Worm (Caenorhabditis elegans) whole organism, L1 larva: ENCODE measurements around the gene C08E3.15.
A peak's percentile ranks its signal among the peaks of the same experiment; 100 is the strongest.

ENCODE experiments used
- elt-2 ChIP-seq: sonication (generic microtip); optimal IDR thresholded peaks from 2 replicates; lab custom pipeline; 2016; ENCODE audit warnings: missing genetic modification characterization, mild to moderate bottlenecking, inconsistent platforms, missing compliant biosample characterization, missing genetic modification reagents
- nhr-28 ChIP-seq: fragments of 150-350 bp; optimal IDR thresholded peaks from 2 replicates; lab custom pipeline; 2014; ENCODE audit warnings: missing biosample characterization, missing genetic modification characterization

The C08E3.15 gene

DNA sequence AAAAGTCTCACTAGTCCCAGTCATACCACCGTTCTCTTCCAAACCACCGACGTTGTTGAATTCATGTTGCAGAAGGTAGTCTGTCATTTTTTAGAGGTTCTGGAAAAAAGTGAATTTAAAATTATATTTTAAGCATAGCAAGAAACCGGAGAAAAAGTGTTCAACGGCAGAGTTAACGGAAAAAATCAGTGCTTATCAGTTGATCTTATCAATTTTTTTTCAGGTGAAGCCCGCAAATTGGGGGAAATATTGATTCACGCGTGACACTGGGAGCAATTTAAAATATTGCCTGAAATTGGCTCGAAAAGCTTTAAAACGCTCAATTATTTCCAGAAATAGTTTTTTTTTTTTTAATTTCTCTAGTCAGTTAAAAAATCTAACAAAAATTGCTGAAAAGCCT is 47.8 kb downstream of the C08E3.15 start, which contains the start of gene math-38:
Gene math-38 (minus strand): TSS at position 101 of the 400 bp plus-strand sequence.
- TF ChIP-seq elt-2 (tag; lab: Kevin White, UChicago) (peak; percentile 22), nhr-28 (tag; lab: Kevin White, UChicago) (no peak)
